Worm (Caenorhabditis elegans): Measurements from ENCODE around the gene rbm-26.

ce11 chrIII:5719832-5720194 lies 8.5 kb downstream of the rbm-26 start:
- TF ChIP-seq ztf-11 (tag; optimal IDR thresholded peaks at IDR 0.05): no peak
- no peak for TF ChIP-seq nhr-237 (tag; optimal IDR thresholded peaks at IDR 0.05)
- no peak for TF ChIP-seq jun-1 (tag; optimal IDR thresholded peaks at IDR 0.05)
- no peak for TF ChIP-seq nhr-76 (tag; optimal IDR thresholded peaks at IDR 0.05)
- no peak for TF ChIP-seq tbx-2 (tag; optimal IDR thresholded peaks at IDR 0.05)

All from whole organism, L3 larva.